Fruit fly (Drosophila melanogaster): ENCODE data around the gene FucT6.

FucT6 gene

DNA sequence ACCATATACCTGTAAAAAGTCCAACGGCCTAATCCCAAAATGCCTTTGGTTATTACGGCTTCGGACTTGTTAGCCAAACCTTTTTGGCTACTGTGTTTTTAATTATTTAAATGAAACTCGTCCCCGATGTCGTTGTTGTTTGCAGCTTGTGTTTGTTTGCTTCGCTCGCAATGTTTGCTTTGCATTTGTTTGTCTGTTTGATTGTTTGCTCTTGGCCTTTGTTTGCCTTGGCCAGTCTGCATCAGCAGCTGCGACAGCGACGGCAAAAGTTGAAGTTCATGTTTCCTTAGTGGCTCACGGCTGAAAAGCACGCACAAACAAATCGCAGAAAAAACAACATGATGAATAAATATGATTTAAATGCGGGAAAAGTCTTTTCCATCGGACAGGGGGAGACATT lies 49.3 kb downstream of the FucT6 start (continued):
- TF ChIP-seq sc (optimal IDR thresholded peaks at IDR 0.05), result no peak
- TF ChIP-seq sc (GFP tag; optimal IDR thresholded peaks at IDR 0.05), result peak; percentile 18
- no peak for TF ChIP-seq Lpt (GFP tag; optimal IDR thresholded peaks at IDR 0.05)
- no peak for TF ChIP-seq eve (GFP tag; optimal IDR thresholded peaks at IDR 0.05)
- peak; percentile 53 for TF ChIP-seq MTF-1 (GFP tag; optimal IDR thresholded peaks at IDR 0.05; ENCODE audit: borderline replicate concordance)
- peak; percentile 72 for TF ChIP-seq lab (GFP tag; optimal IDR thresholded peaks at IDR 0.05)
- no peak for TF ChIP-seq tup (GFP tag; optimal IDR thresholded peaks at IDR 0.05)
- TF ChIP-seq ind (GFP tag; optimal IDR thresholded peaks at IDR 0.05), result no peak
- no peak for TF ChIP-seq mld (GFP tag; IDR thresholded peaks at IDR 0.05; ENCODE audit: partially characterized antibody)
- no peak for TF ChIP-seq pfk (GFP tag; optimal IDR thresholded peaks at IDR 0.05)
- no peak for TF ChIP-seq ash1 (GFP tag; optimal IDR thresholded peaks at IDR 0.05)
- TF ChIP-seq repo (GFP tag; optimal IDR thresholded peaks at IDR 0.05), result no peak
- no peak for TF ChIP-seq hb (GFP tag; IDR thresholded peaks at IDR 0.05; ENCODE audit: partially characterized antibody)
- no peak for TF ChIP-seq CG7928 (GFP tag; optimal IDR thresholded peaks at IDR 0.05)
- TF ChIP-seq lola (GFP tag; optimal IDR thresholded peaks at IDR 0.05), result no peak
- TF ChIP-seq seq (GFP tag; IDR thresholded peaks at IDR 0.05), result peak; percentile 21; the same call in 1 of the 2 replicates
- no peak for TF ChIP-seq Fer2 (tag; optimal IDR thresholded peaks at IDR 0.05)
- TF ChIP-seq schlank (tag; optimal IDR thresholded peaks at IDR 0.05), result no peak
- TF ChIP-seq bab2 (GFP tag; optimal IDR thresholded peaks at IDR 0.05), result peak; percentile 25
- no peak for TF ChIP-seq amos (GFP tag; IDR thresholded peaks at IDR 0.05; ENCODE audit: partially characterized antibody)
- no peak for TF ChIP-seq pnt (GFP tag; optimal IDR thresholded peaks at IDR 0.05)
- no peak for TF ChIP-seq CG13123 (GFP tag; optimal IDR thresholded peaks at IDR 0.05)
- TF ChIP-seq CG8944 (GFP tag; optimal IDR thresholded peaks at IDR 0.05), result no peak
- no peak for TF ChIP-seq CG43689 (GFP tag; IDR thresholded peaks at IDR 0.05)
- TF ChIP-seq ranshi (GFP tag; IDR thresholded peaks at IDR 0.05), result no peak
- no peak for TF ChIP-seq D19B (GFP tag; optimal IDR thresholded peaks at IDR 0.05)
- TF ChIP-seq MESR4 (GFP tag; optimal IDR thresholded peaks at IDR 0.05), result no peak
- TF ChIP-seq corto (GFP tag; optimal IDR thresholded peaks at IDR 0.05), result no peak
- TF ChIP-seq ara (GFP tag; IDR thresholded peaks at IDR 0.05), result peak; percentile 40; the same call in 1 of the 2 replicates
- TF ChIP-seq slbo (GFP tag; IDR thresholded peaks at IDR 0.05), result 0 out of 2 replicates have a peak, but pooled peaks have one; percentile 14
- TF ChIP-seq ssp (GFP tag; IDR thresholded peaks at IDR 0.05), result no peak
- TF ChIP-seq ttk (GFP tag; IDR thresholded peaks at IDR 0.05), result no peak
- no peak for TF ChIP-seq CG10431 (GFP tag; optimal IDR thresholded peaks at IDR 0.05)
- peak; percentile 12 for TF ChIP-seq dmrt11E (tag; optimal IDR thresholded peaks at IDR 0.05)
- TF ChIP-seq ken (GFP tag; IDR thresholded peaks at IDR 0.05), result no peak
- TF ChIP-seq CG13624 (GFP tag; optimal IDR thresholded peaks at IDR 0.05), result no peak
- TF ChIP-seq CG10979 (tag; optimal IDR thresholded peaks at IDR 0.05), result no peak
- TF ChIP-seq sug (tag; optimal IDR thresholded peaks at IDR 0.05), result no peak
- TF ChIP-seq CG14014 (GFP tag; IDR thresholded peaks at IDR 0.05), result peak; percentile 38; the same call in 1 of the 2 replicates
- no peak for TF ChIP-seq CG10321 (GFP tag; IDR thresholded peaks at IDR 0.05)
- no peak for TF ChIP-seq CG15696 (tag; optimal IDR thresholded peaks at IDR 0.05)
- peak; percentile 8 for TF ChIP-seq ewg (GFP tag; optimal IDR thresholded peaks at IDR 0.05)
- peak; percentile 36 for TF ChIP-seq HHEX (GFP tag; optimal IDR thresholded peaks at IDR 0.05)
- no peak for TF ChIP-seq cwo (GFP tag; optimal IDR thresholded peaks at IDR 0.05)
- TF ChIP-seq CG17359 (tag; optimal IDR thresholded peaks at IDR 0.05), result peak; percentile 69
- TF ChIP-seq CG4820 (GFP tag; optimal IDR thresholded peaks at IDR 0.05), result no peak
- no peak for TF ChIP-seq D (optimal IDR thresholded peaks at IDR 0.05)
- peak; percentile 42 for TF ChIP-seq D (GFP tag; optimal IDR thresholded peaks at IDR 0.05)
- no peak for TF ChIP-seq CkIIα-i1 (GFP tag; IDR thresholded peaks at IDR 0.05)
- TF ChIP-seq CG9609 (GFP tag; optimal IDR thresholded peaks at IDR 0.05), result no peak
- no peak for TF ChIP-seq CG31388 (GFP tag; optimal IDR thresholded peaks at IDR 0.05)

Measured in whole organism, embryonic.